Worm (Caenorhabditis elegans) whole organism, L2 larva: ENCODE data around the gene srlf-11.

Experiments
- R02D3.7 ChIP-seq: fragments of 150-350 bp; optimal IDR thresholded peaks from 2 replicates; lab custom pipeline; 2014; ENCODE audit warnings: missing biosample characterization, missing genetic modification characterization
- ZK546.5 ChIP-seq: sonication (generic microtip); optimal IDR thresholded peaks from 2 replicates; lab custom pipeline; 2017; ENCODE audit warnings: missing biosample characterization, missing genetic modification characterization
- lsy-2 ChIP-seq, 2 experiments: fragments of 150-350 bp in 1 of 2; sonication (generic microtip) in 1 of 2; optimal IDR thresholded peaks; 2 replicates each; lab custom pipeline; 2014 to 2017; ENCODE audit warnings: missing biosample characterization in 2 of 2, missing genetic modification characterization in 2 of 2
- mab-5 ChIP-seq: fragments of 150-350 bp; optimal IDR thresholded peaks from 2 replicates; lab custom pipeline; 2014; ENCODE audit warnings: missing biosample characterization, missing genetic modification characterization
- nhr-10 ChIP-seq: sonication (generic microtip); optimal IDR thresholded peaks from 2 replicates; lab custom pipeline; 2017; ENCODE audit warnings: missing biosample characterization, missing genetic modification characterization
- nhr-237 ChIP-seq: fragments of 150-350 bp; optimal IDR thresholded peaks from 2 replicates; lab custom pipeline; 2014; ENCODE audit warnings: missing biosample characterization, missing genetic modification characterization
- peb-1 ChIP-seq: fragments of 150-350 bp; optimal IDR thresholded peaks from 2 replicates; lab custom pipeline; 2014; ENCODE audit warnings: missing biosample characterization, missing genetic modification characterization
- unc-39 ChIP-seq: fragments of 150-350 bp; optimal IDR thresholded peaks from 2 replicates; lab custom pipeline; 2014; ENCODE audit warnings: missing biosample characterization, missing genetic modification characterization
- unc-55 ChIP-seq: fragments of 150-350 bp; sonication (generic microtip); optimal IDR thresholded peaks from 3 replicates; lab custom pipeline; 2014; ENCODE audit warnings: missing biosample characterization, missing genetic modification reagents, missing genetic modification characterization
- unc-62 ChIP-seq: fragments of 150-350 bp; optimal IDR thresholded peaks from 2 replicates; lab custom pipeline; 2014; ENCODE audit warnings: missing biosample characterization, missing genetic modification reagents, missing genetic modification characterization

DNA sequence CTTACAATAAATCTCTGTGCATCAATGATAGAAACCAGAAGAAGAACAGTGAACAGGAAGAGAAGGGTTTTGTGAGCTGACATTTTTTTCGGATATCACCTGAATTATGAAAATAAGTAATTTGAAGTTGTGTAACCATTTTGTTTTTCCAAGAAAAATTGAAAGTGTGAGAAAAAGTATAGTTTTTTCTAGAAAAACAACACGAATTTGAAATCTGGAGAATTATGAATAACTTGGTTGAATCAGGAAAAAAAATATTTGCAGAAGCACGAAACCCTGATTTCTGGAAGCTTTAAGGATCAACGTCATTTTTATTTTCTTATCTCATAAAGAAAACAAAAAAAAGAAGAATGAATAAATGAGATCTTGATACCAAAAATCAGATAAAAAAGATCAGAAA, 11.3 kb downstream of the srlf-11 start, which contains the start of gene F13E9.12:
- TF ChIP-seq unc-55 (GFP tag; lab: Kevin White, UChicago) (no peak), unc-62 (GFP tag; lab: Kevin White, UChicago) (no peak), nhr-237 (tag; lab: Kevin White, UChicago) (no peak), R02D3.7 (tag; lab: Kevin White, UChicago) (no peak), peb-1 (tag; lab: Kevin White, UChicago) (no peak), lsy-2 (tag; optimal IDR thresholded peaks at IDR 0.05; lab: Kevin White, UChicago) (no peak), nhr-10 (tag; lab: Kevin White, UChicago) (no peak), ZK546.5 (tag; lab: Kevin White, UChicago) (no peak), mab-5 (tag; lab: Kevin White, UChicago) (no peak), unc-39 (tag; lab: Kevin White, UChicago) (no peak)
